Fruit fly (Drosophila melanogaster) whole organism, embryonic: ENCODE results near the gene Rok.

Source experiments
- Awh ChIP-seq: fragments of 200-800 bp; sonication (Bioruptor generic); IDR thresholded peaks from 2 replicates; pipeline ENCODE4, ENCODE4 v1.3.6; 2022; ENCODE audit warnings: missing biosample characterization, missing genetic modification characterization
- B-H2 ChIP-seq: fragments of 200-800 bp; sonication (Bioruptor generic); optimal IDR thresholded peaks from 2 replicates; lab custom pipeline; 2018; ENCODE audit warnings: missing biosample characterization, mild to moderate bottlenecking, missing genetic modification characterization
- CG13424 ChIP-seq: fragments of 200-800 bp; sonication (Bioruptor generic); optimal IDR thresholded peaks from 2 replicates; lab custom pipeline; 2019; ENCODE audit warnings: missing biosample characterization, mild to moderate bottlenecking, missing genetic modification characterization, moderate library complexity
- CG17829 ChIP-seq: fragments of 200-800 bp; optimal IDR thresholded peaks from 2 replicates; lab custom pipeline; 2019; ENCODE audit warnings: missing biosample characterization, mild to moderate bottlenecking, missing genetic modification characterization, moderate library complexity
- CG2199 ChIP-seq: fragments of 200-800 bp; sonication (Bioruptor generic); IDR thresholded peaks from 3 replicates; pipeline ENCODE4 v1.3.6; 2022; ENCODE audit warnings: missing biosample characterization, missing genetic modification characterization
- CG31388 ChIP-seq: fragments of 200-800 bp; sonication (Bioruptor generic); optimal IDR thresholded peaks from 2 replicates; lab custom pipeline; 2016; ENCODE audit warnings: missing biosample characterization, missing genetic modification characterization
- CG43689 ChIP-seq: fragments of 200-800 bp; sonication (Bioruptor generic); IDR thresholded peaks from 2 replicates; pipeline ENCODE4 v1.3.6; 2022; ENCODE audit warnings: missing biosample characterization, missing genetic modification characterization
- CG7271 ChIP-seq: fragments of 200-800 bp; sonication (Bioruptor generic); optimal IDR thresholded peaks from 2 replicates; lab custom pipeline; 2018; ENCODE audit warnings: missing biosample characterization, mild to moderate bottlenecking, missing genetic modification characterization, moderate library complexity
- CG7357 ChIP-seq: fragments of 200-800 bp; sonication (Bioruptor generic); IDR thresholded peaks from 3 replicates; pipeline ENCODE4 v1.3.6; 2022; ENCODE audit warnings: missing biosample characterization, missing genetic modification characterization
- CG9797 ChIP-seq: fragments of 200-800 bp; sonication (Bioruptor generic); optimal IDR thresholded peaks from 3 replicates; lab custom pipeline; 2018; ENCODE audit warnings: missing biosample characterization, mild to moderate bottlenecking, missing genetic modification characterization
- MESR4 ChIP-seq: fragments of 200-800 bp; sonication (Bioruptor generic); optimal IDR thresholded peaks from 2 replicates; lab custom pipeline; 2018; ENCODE audit warnings: missing biosample characterization, mild to moderate bottlenecking, missing genetic modification characterization, moderate library complexity
- Nf-YB ChIP-seq: fragments of 200-800 bp; sonication (Bioruptor generic); optimal IDR thresholded peaks from 3 replicates; lab custom pipeline; 2019; ENCODE audit warnings: missing biosample characterization, mild to moderate bottlenecking, missing genetic modification characterization, moderate library complexity
- abd-A ChIP-seq: fragments of 200-800 bp; sonication (Bioruptor generic); optimal IDR thresholded peaks from 3 replicates; lab custom pipeline; 2019; ENCODE audit warnings: missing biosample characterization, mild to moderate bottlenecking, missing genetic modification characterization, moderate library complexity
- lola ChIP-seq, 3 experiments: fragments of >200 bp in 2 of 3; fragments of 200-800 bp in 1 of 3; sonication (Bioruptor generic) in 1 of 3; optimal IDR thresholded peaks; 2 replicates each; lab custom pipeline; 2017 to 2019; ENCODE audit warnings: missing biosample characterization in 3 of 3, missing genetic modification characterization in 3 of 3, mild to moderate bottlenecking in 1 of 3, moderate library complexity in 1 of 3

DNA sequence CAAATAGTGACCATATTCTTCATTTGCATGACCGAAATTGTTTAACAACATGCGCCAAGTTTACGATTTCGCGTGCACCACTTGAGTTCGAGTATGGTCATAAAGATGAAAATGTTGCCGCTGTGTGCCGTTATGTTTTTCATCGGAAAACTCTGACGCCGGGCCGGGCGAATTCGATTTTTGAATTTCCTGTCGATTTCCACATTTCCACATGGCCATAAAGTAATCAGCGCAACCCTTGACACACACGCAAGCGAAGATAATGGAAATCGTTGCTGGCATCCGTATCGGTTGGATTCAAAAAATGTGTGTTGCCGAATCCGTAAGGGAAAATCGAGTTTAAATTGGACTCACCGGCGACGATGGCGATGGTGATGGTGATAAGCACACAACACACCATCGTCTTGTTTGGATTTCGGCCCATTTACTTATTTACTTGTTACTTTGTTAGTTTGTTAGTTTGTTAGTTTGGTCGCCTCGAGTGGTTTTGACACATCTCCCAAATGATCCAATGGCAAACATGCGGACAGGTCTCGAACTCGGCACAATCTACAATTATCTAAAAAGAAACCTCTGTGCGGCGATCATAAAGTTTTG is 7.4 kb upstream of the Rok start:
- no peak for TF ChIP-seq CG7357 (GFP tag; lab: Robert Waterston, UW)
- no peak for TF ChIP-seq CG17829
- TF ChIP-seq Awh, result peak; percentile 75
- TF ChIP-seq CG9797 (GFP tag; lab: Kevin White, UChicago), result no peak
- TF ChIP-seq Nf-YB (GFP tag; lab: Kevin White, UChicago), result peak; percentile 37
- no peak for TF ChIP-seq CG7271
- TF ChIP-seq CG13424 (tag; lab: Kevin White, UChicago), result peak; percentile 36
- peak; percentile 73; the same call in 2 of the 3 replicates for TF ChIP-seq CG2199 (GFP tag; lab: Robert Waterston, UW)
- peak in 1 of 3 experiments; percentile 22 for TF ChIP-seq lola (GFP tag; optimal IDR thresholded peaks at IDR 0.05; lab: Kevin White, UChicago)
- no peak for TF ChIP-seq B-H2 (GFP tag; lab: Kevin White, UChicago)
- TF ChIP-seq abd-A (tag; lab: Kevin White, UChicago), result no peak
- TF ChIP-seq MESR4 (GFP tag; lab: Kevin White, UChicago), result peak; percentile 10
- TF ChIP-seq CG43689 (GFP tag; lab: Robert Waterston, UW), result no peak
- no peak for TF ChIP-seq CG31388 (GFP tag; lab: Kevin White, UChicago)
